Fruit fly (Drosophila melanogaster): ENCODE results near the gene Dip-C.

Gene Dip-C

dm6 chr3R:12406235-12407196, 7.0 kb downstream of the Dip-C start, which contains the start of gene CG5167 (continued):
- TF ChIP-seq ERR (GFP tag; optimal IDR thresholded peaks at IDR 0.05), result no peak
- TF ChIP-seq CG30431 (GFP tag; optimal IDR thresholded peaks at IDR 0.05), result no peak
- peak; percentile 76 for TF ChIP-seq CG34376 (GFP tag; optimal IDR thresholded peaks at IDR 0.05)
- peak; percentile 72 for TF ChIP-seq CG12391 (tag; optimal IDR thresholded peaks at IDR 0.05)
- TF ChIP-seq sob (GFP tag; IDR thresholded peaks at IDR 0.05), result no peak
- peak; percentile 61 for TF ChIP-seq CG10979 (tag; optimal IDR thresholded peaks at IDR 0.05)
- TF ChIP-seq CG43689 (GFP tag; IDR thresholded peaks at IDR 0.05), result no peak
- no peak for TF ChIP-seq crol (GFP tag; IDR thresholded peaks at IDR 0.05)
- TF ChIP-seq CG1792 (GFP tag; optimal IDR thresholded peaks at IDR 0.05), result no peak
- no peak for TF ChIP-seq dimm (GFP tag; IDR thresholded peaks at IDR 0.05)
- TF ChIP-seq zen2 (GFP tag; IDR thresholded peaks at IDR 0.05; ENCODE audit: partially characterized antibody), result no peak
- no peak for TF ChIP-seq bcd (GFP tag; optimal IDR thresholded peaks at IDR 0.05)
- TF ChIP-seq CG7357 (GFP tag; IDR thresholded peaks at IDR 0.05), result no peak
- no peak for TF ChIP-seq eyg (GFP tag; optimal IDR thresholded peaks at IDR 0.05)
- TF ChIP-seq CG1647 (GFP tag; optimal IDR thresholded peaks at IDR 0.05), result no peak
- peak; percentile 19 for TF ChIP-seq CG7556 (GFP tag; optimal IDR thresholded peaks at IDR 0.05)
- peak; percentile 3 for TF ChIP-seq fd3F (GFP tag; optimal IDR thresholded peaks at IDR 0.05)
- TF ChIP-seq crp (GFP tag; optimal IDR thresholded peaks at IDR 0.05), result no peak
- no peak for TF ChIP-seq CG17568 (GFP tag; optimal IDR thresholded peaks at IDR 0.05)
- TF ChIP-seq unpg (GFP tag; optimal IDR thresholded peaks at IDR 0.05), result peak; percentile 70
- no peak for TF ChIP-seq ham (GFP tag; IDR thresholded peaks at IDR 0.05)
- TF ChIP-seq Myb (GFP tag; optimal IDR thresholded peaks at IDR 0.05), result peak; percentile 9
- 0 out of 4 replicates have a peak, but pooled peaks have one; percentile 25 for TF ChIP-seq chinmo (GFP tag; IDR thresholded peaks at IDR 0.05; ENCODE audit: partially characterized antibody)
- TF ChIP-seq Tbp (GFP tag; optimal IDR thresholded peaks at IDR 0.05), result no peak
- no peak for TF ChIP-seq CG5953 (GFP tag; IDR thresholded peaks at IDR 0.05)
- no peak for TF ChIP-seq HLH3B (GFP tag; IDR thresholded peaks at IDR 0.05)
- TF ChIP-seq CG9876 (GFP tag; optimal IDR thresholded peaks at IDR 0.05), result no peak
- TF ChIP-seq mirr (GFP tag; optimal IDR thresholded peaks at IDR 0.05), result peak; percentile 54
- TF ChIP-seq hkb (optimal IDR thresholded peaks at IDR 0.05), result no peak
- TF ChIP-seq hkb (GFP tag; IDR thresholded peaks at IDR 0.05), result peak; percentile 59
- no peak for TF ChIP-seq sna (GFP tag; IDR thresholded peaks at IDR 0.05; ENCODE audit: partially characterized antibody)
- no peak for TF ChIP-seq Awh (GFP tag; IDR thresholded peaks at IDR 0.05)
- no peak for TF ChIP-seq CG14965 (GFP tag; optimal IDR thresholded peaks at IDR 0.05; ENCODE audit: borderline replicate concordance)
- TF ChIP-seq nau (GFP tag; optimal IDR thresholded peaks at IDR 0.05), result no peak
- no peak for TF ChIP-seq sr (GFP tag; IDR thresholded peaks at IDR 0.05)
- no peak for TF ChIP-seq schlank (tag; optimal IDR thresholded peaks at IDR 0.05)
- no peak for TF ChIP-seq CG10274 (GFP tag; optimal IDR thresholded peaks at IDR 0.05)
- no peak for TF ChIP-seq Oaz (GFP tag; IDR thresholded peaks at IDR 0.05)
- TF ChIP-seq CG15011 (GFP tag; optimal IDR thresholded peaks at IDR 0.05), result no peak
- TF ChIP-seq NC2α (GFP tag; optimal IDR thresholded peaks at IDR 0.05), result no peak
- TF ChIP-seq gfzf (GFP tag; optimal IDR thresholded peaks at IDR 0.05), result no peak
- TF ChIP-seq zen (tag; optimal IDR thresholded peaks at IDR 0.05), result peak; percentile 57
- peak; percentile 44 for TF ChIP-seq Ets65A (GFP tag)
- no peak for TF ChIP-seq abd-A (tag; optimal IDR thresholded peaks at IDR 0.05)
- no peak for TF ChIP-seq kni (GFP tag; optimal IDR thresholded peaks at IDR 0.05)
- peak; percentile 39 for TF ChIP-seq CG1603 (tag; optimal IDR thresholded peaks at IDR 0.05)
- peak; percentile 51 for TF ChIP-seq CG15514 (GFP tag; optimal IDR thresholded peaks at IDR 0.05)
- no peak for TF ChIP-seq da (GFP tag; optimal IDR thresholded peaks at IDR 0.05)
- no peak for TF ChIP-seq CG12219 (GFP tag; optimal IDR thresholded peaks at IDR 0.05)
